Worm (Caenorhabditis elegans) whole organism, mixed stage, embryonic: ENCODE results near the gene C47E12.2.

Experiments used
- nhr-28 ChIP-seq: fragments of 150-350 bp; optimal IDR thresholded peaks from 2 replicates; lab custom pipeline; 2014; ENCODE audit warnings: missing biosample characterization, missing genetic modification characterization
- snpc-4 ChIP-seq: fragments of 150-350 bp; optimal IDR thresholded peaks from 2 replicates; lab custom pipeline; 2014; ENCODE audit warnings: missing biosample characterization, missing genetic modification characterization

ce11 chrIV:10001748-10002147, 1.6 kb downstream of the C47E12.2 start, which contains the start of gene C47E12.3:
- TF ChIP-seq snpc-4 (tag; lab: Kevin White, UChicago) = no peak
- no peak for TF ChIP-seq nhr-28 (tag; lab: Kevin White, UChicago)
